Worm (Caenorhabditis elegans) whole organism, young adult: ENCODE measurements around the gene rpl-11.1.
A peak's percentile ranks its signal among the peaks of the same experiment; 100 is the strongest.

Experiments
- B0035.1 ChIP-seq: sonication (generic microtip); optimal IDR thresholded peaks from 2 replicates; lab custom pipeline; 2016; ENCODE audit warnings: missing genetic modification characterization, mild to moderate bottlenecking, missing compliant biosample characterization, missing genotype, missing genetic modification reagents
- B0336.3 ChIP-seq: fragments of 200-800 bp; sonication (Bioruptor generic); IDR thresholded peaks from 2 replicates; pipeline ENCODE4 v1.3.6; 2022; ENCODE audit warnings: missing genetic modification characterization, missing compliant biosample characterization
- C17E4.6 ChIP-seq: fragments of 200-800 bp; sonication (Bioruptor generic); IDR thresholded peaks from 2 replicates; pipeline ENCODE4 v1.3.6; 2022; ENCODE audit warnings: missing genetic modification reagents, missing genetic modification characterization, missing compliant biosample characterization
- D2030.7 ChIP-seq: fragments of 200-800 bp; sonication (Bioruptor generic); IDR thresholded peaks from 2 replicates; pipeline ENCODE4 v1.3.6; 2022; ENCODE audit warnings: missing genetic modification reagents, missing genetic modification characterization, missing compliant biosample characterization
- F22D6.2 ChIP-seq: sonication (generic microtip); optimal IDR thresholded peaks from 2 replicates; lab custom pipeline; 2016; ENCODE audit warnings: mild to moderate bottlenecking, missing genetic modification characterization, missing compliant biosample characterization
- F33H1.4 ChIP-seq: fragments of 200-800 bp; sonication (Bioruptor generic); IDR thresholded peaks from 2 replicates; pipeline ENCODE4 v1.3.6; 2022; ENCODE audit warnings: missing genetic modification reagents, missing genetic modification characterization, missing compliant biosample characterization
- F49E8.2 ChIP-seq: sonication (generic microtip); optimal IDR thresholded peaks from 3 replicates; lab custom pipeline; 2017; ENCODE audit warnings: missing genetic modification characterization, mild to moderate bottlenecking, missing compliant biosample characterization, antibody characterized with exemption, moderate library complexity; ENCODE audit not compliant: insufficient read depth
- T26A5.8 ChIP-seq: sonication (generic microtip); optimal IDR thresholded peaks from 2 replicates; lab custom pipeline; 2016; ENCODE audit warnings: missing genetic modification characterization, missing compliant biosample characterization
- Y53F4B.3 ChIP-seq: fragments of 200-800 bp; sonication (Bioruptor generic); IDR thresholded peaks from 2 replicates; pipeline ENCODE4 v1.3.6; 2022; ENCODE audit warnings: missing genetic modification reagents, missing genetic modification characterization, missing compliant biosample characterization
- ZK185.1 ChIP-seq: sonication (generic microtip); optimal IDR thresholded peaks from 2 replicates; lab custom pipeline; 2016; ENCODE audit warnings: mild to moderate bottlenecking, missing genetic modification characterization, missing compliant biosample characterization; ENCODE audit not compliant: poor library complexity, severe bottlenecking
- ama-1 ChIP-seq, 3 experiments: fragments of 150-350 bp in 1 of 3; sonication (generic microtip) in 2 of 3; optimal IDR thresholded peaks; 2 replicates each; lab custom pipeline; 2014 to 2018; ENCODE audit warnings: missing biosample characterization in 2 of 3, missing genetic modification characterization in 2 of 3, missing genetic modification reagents in 2 of 3
- aptf-2 ChIP-seq: fragments of 200-800 bp; sonication (Bioruptor generic); conservative IDR thresholded peaks from 2 replicates; pipeline ENCODE4 v1.3.6; 2022; ENCODE audit warnings: missing genetic modification reagents, missing genetic modification characterization, missing compliant biosample characterization
- aptf-3 ChIP-seq: fragments of 200-800 bp; sonication (Bioruptor generic); IDR thresholded peaks from 2 replicates; pipeline ENCODE4 v1.3.6; 2022; ENCODE audit warnings: missing genetic modification characterization, missing compliant biosample characterization
- attf-6 ChIP-seq: fragments of 200-800 bp; sonication (Bioruptor generic); IDR thresholded peaks from 2 replicates; pipeline ENCODE4 v1.3.6; 2022; ENCODE audit warnings: missing genetic modification reagents, missing genetic modification characterization, missing compliant biosample characterization
- bed-2 ChIP-seq: fragments of 200-800 bp; sonication (Bioruptor generic); IDR thresholded peaks from 2 replicates; pipeline ENCODE4 v1.3.6; 2022; ENCODE audit warnings: missing genetic modification reagents, missing genetic modification characterization, missing compliant biosample characterization
- ceh-100 ChIP-seq: fragments of 200-800 bp; sonication (Bioruptor generic); IDR thresholded peaks from 2 replicates; pipeline ENCODE4 v1.3.6; 2022; ENCODE audit warnings: missing genetic modification reagents, missing genetic modification characterization, missing compliant biosample characterization
- ceh-58 ChIP-seq: fragments of 200-800 bp; sonication (Bioruptor generic); IDR thresholded peaks from 2 replicates; pipeline ENCODE4 v1.3.6; 2022; ENCODE audit warnings: missing genetic modification characterization, missing compliant biosample characterization
- chd-7 ChIP-seq: sonication (generic microtip); optimal IDR thresholded peaks from 2 replicates; lab custom pipeline; 2016; ENCODE audit warnings: mild to moderate bottlenecking, missing genetic modification characterization, moderate library complexity, missing compliant biosample characterization
- die-1 ChIP-seq: sonication (generic microtip); optimal IDR thresholded peaks from 2 replicates; lab custom pipeline; 2016; ENCODE audit warnings: missing genotype, mild to moderate bottlenecking, missing genetic modification characterization, missing compliant biosample characterization
- dpl-1 ChIP-seq: fragments of 150-350 bp; optimal IDR thresholded peaks from 2 replicates; lab custom pipeline; 2014; ENCODE audit warnings: missing biosample characterization, missing genetic modification reagents, missing genetic modification characterization
- efl-1 ChIP-seq: fragments of 150-350 bp; optimal IDR thresholded peaks from 2 replicates; lab custom pipeline; 2014; ENCODE audit warnings: missing biosample characterization, missing genetic modification reagents, missing genetic modification characterization
- egrh-3 ChIP-seq: fragments of 200-800 bp; sonication (Bioruptor generic); IDR thresholded peaks from 2 replicates; pipeline ENCODE4 v1.3.6; 2022; ENCODE audit warnings: missing genetic modification reagents, missing genetic modification characterization, missing compliant biosample characterization
- ets-4 ChIP-seq: fragments of 200-800 bp; sonication (Bioruptor generic); optimal IDR thresholded peaks from 2 replicates; lab custom pipeline; 2018; ENCODE audit warnings: mild to moderate bottlenecking, missing genetic modification characterization, missing compliant biosample characterization
- hlh-26 ChIP-seq: fragments of 200-800 bp; sonication (Bioruptor generic); conservative IDR thresholded peaks from 2 replicates; pipeline ENCODE4 v1.3.6; 2022; ENCODE audit warnings: missing genetic modification reagents, missing genetic modification characterization, missing compliant biosample characterization
- hsf-1 ChIP-seq: fragments of 200-800 bp; sonication (Bioruptor generic); IDR thresholded peaks from 2 replicates; pipeline ENCODE4 v1.3.6; 2022; ENCODE audit warnings: missing genetic modification reagents, missing genetic modification characterization, missing compliant biosample characterization
- let-607 ChIP-seq, 2 experiments: fragments of 200-800 bp in 1 of 2; sonication (Bioruptor generic) in 1 of 2; sonication (generic microtip) in 1 of 2; optimal IDR thresholded peaks; 2 replicates each; lab custom pipeline; 2016 to 2018; ENCODE audit warnings: mild to moderate bottlenecking in 2 of 2, missing compliant biosample characterization in 2 of 2, missing genetic modification characterization in 2 of 2, moderate library complexity in 2 of 2, missing genotype in 1 of 2
- lsy-27 ChIP-seq: sonication (generic microtip); optimal IDR thresholded peaks from 2 replicates; lab custom pipeline; 2017; ENCODE audit warnings: missing genetic modification characterization, mild to moderate bottlenecking, missing compliant biosample characterization, antibody characterized with exemption, missing genotype, borderline replicate concordance; ENCODE audit not compliant: insufficient read depth
- madf-6 ChIP-seq: fragments of 200-800 bp; sonication (Bioruptor generic); IDR thresholded peaks from 2 replicates; pipeline ENCODE4 v1.3.6; 2022; ENCODE audit warnings: missing genetic modification reagents, missing genetic modification characterization, missing compliant biosample characterization
- mxl-1 ChIP-seq: sonication (generic microtip); optimal IDR thresholded peaks from 2 replicates; lab custom pipeline; 2016; ENCODE audit warnings: missing genetic modification characterization, missing compliant biosample characterization
- nfya-2 ChIP-seq: fragments of 200-800 bp; sonication (Bioruptor generic); IDR thresholded peaks from 2 replicates; pipeline ENCODE4 v1.3.6; 2022; ENCODE audit warnings: missing genetic modification reagents, missing genetic modification characterization, missing compliant biosample characterization
- nhr-179 ChIP-seq: sonication (generic microtip); optimal IDR thresholded peaks from 2 replicates; lab custom pipeline; 2016; ENCODE audit warnings: mild to moderate bottlenecking, missing genetic modification characterization, missing compliant biosample characterization
- nhr-80 ChIP-seq: sonication (generic microtip); optimal IDR thresholded peaks from 2 replicates; lab custom pipeline; 2016; ENCODE audit warnings: missing genetic modification characterization, missing compliant biosample characterization
- pbrm-1 ChIP-seq: fragments of 200-800 bp; sonication (Bioruptor generic); IDR thresholded peaks from 2 replicates; pipeline ENCODE4 v1.3.6; 2022; ENCODE audit warnings: missing genetic modification reagents, missing genetic modification characterization, missing compliant biosample characterization
- sdz-38 ChIP-seq: sonication (generic microtip); optimal IDR thresholded peaks from 2 replicates; lab custom pipeline; 2016; ENCODE audit warnings: missing genotype, missing genetic modification characterization, missing compliant biosample characterization
- sea-2 ChIP-seq: fragments of 200-800 bp; sonication (Bioruptor generic); IDR thresholded peaks from 2 replicates; pipeline ENCODE4 v1.3.6; 2022; ENCODE audit warnings: missing genetic modification characterization, missing compliant biosample characterization
- snpc-1.1 ChIP-seq: sonication (generic microtip); optimal IDR thresholded peaks from 2 replicates; lab custom pipeline; 2017; ENCODE audit warnings: missing genetic modification characterization, mild to moderate bottlenecking, missing compliant biosample characterization, antibody characterized with exemption, moderate library complexity, missing genotype, missing genetic modification reagents; ENCODE audit not compliant: insufficient read depth
- sptf-2 ChIP-seq: fragments of 200-800 bp; sonication (Bioruptor generic); optimal IDR thresholded peaks from 2 replicates; lab custom pipeline; 2018; ENCODE audit warnings: mild to moderate bottlenecking, missing genetic modification characterization, missing compliant biosample characterization
- tbx-9 ChIP-seq: sonication (generic microtip); optimal IDR thresholded peaks from 2 replicates; lab custom pipeline; 2016; ENCODE audit warnings: borderline replicate concordance, missing genetic modification characterization, inconsistent platforms, missing compliant biosample characterization
- tlf-1 ChIP-seq: fragments of 200-800 bp; sonication (Bioruptor generic); optimal IDR thresholded peaks from 2 replicates; lab custom pipeline; 2018; ENCODE audit warnings: mild to moderate bottlenecking, missing genetic modification characterization, missing compliant biosample characterization
- ztf-26 ChIP-seq: sonication (generic microtip); optimal IDR thresholded peaks from 2 replicates; lab custom pipeline; 2017; ENCODE audit warnings: missing genetic modification characterization, missing compliant biosample characterization
- ztf-28 ChIP-seq: fragments of 200-800 bp; sonication (Bioruptor generic); IDR thresholded peaks from 2 replicates; pipeline ENCODE4 v1.3.6; 2022; ENCODE audit warnings: missing genetic modification reagents, missing genetic modification characterization, missing compliant biosample characterization
- ztf-6 ChIP-seq: fragments of 200-800 bp; sonication (Bioruptor generic); IDR thresholded peaks from 2 replicates; pipeline ENCODE4 v1.3.6; 2022; ENCODE audit warnings: missing genetic modification reagents, missing genetic modification characterization, missing compliant biosample characterization

The rpl-11.1 gene

ce11 chrV:3578813-3579212, 7.1 kb downstream of the rpl-11.1 start, which contains the start of gene pygl-1 (continued):
- TF ChIP-seq nhr-179 (tag; lab: Kevin White, UChicago) (no peak), Y53F4B.3 (GFP tag; lab: Robert Waterston, UW) (no peak), C17E4.6 (GFP tag; lab: Robert Waterston, UW) (peak; percentile 85), efl-1 (GFP tag; lab: Kevin White, UChicago) (peak; percentile 99), sdz-38 (tag; lab: Kevin White, UChicago) (no peak), ceh-100 (GFP tag; lab: Robert Waterston, UW) (no peak), ceh-58 (GFP tag; lab: Robert Waterston, UW) (no peak), F22D6.2 (tag; lab: Kevin White, UChicago) (no peak), die-1 (tag; lab: Kevin White, UChicago) (no peak), madf-6 (GFP tag; lab: Robert Waterston, UW) (peak; percentile 99), pbrm-1 (GFP tag; lab: Robert Waterston, UW) (peak; percentile 74; the same call in 1 of the 2 replicates), ztf-28 (GFP tag; lab: Robert Waterston, UW) (peak; percentile 69; the same call in 1 of the 2 replicates), egrh-3 (GFP tag; lab: Robert Waterston, UW) (peak; percentile 12; the same call in 1 of the 2 replicates), sptf-2 (GFP tag; lab: Kevin White, UChicago) (no peak), ets-4 (GFP tag; lab: Kevin White, UChicago) (no peak), bed-2 (GFP tag; lab: Robert Waterston, UW) (0 out of 2 replicates have a peak, but pooled peaks have one; percentile 33), ZK185.1 (tag; lab: Kevin White, UChicago) (no peak), F33H1.4 (GFP tag; lab: Robert Waterston, UW) (peak; percentile 86), nhr-80 (tag; lab: Kevin White, UChicago) (no peak), D2030.7 (GFP tag; lab: Robert Waterston, UW) (peak; percentile 99), sea-2 (no peak), chd-7 (tag; lab: Kevin White, UChicago) (no peak), snpc-1.1 (tag; lab: Kevin White, UChicago) (peak; percentile 63), tlf-1 (GFP tag; lab: Kevin White, UChicago) (peak; percentile 94), nfya-2 (GFP tag; lab: Robert Waterston, UW) (no peak), hlh-26 (GFP tag; lab: Robert Waterston, UW) (no peak), let-607 (tag; optimal IDR thresholded peaks at IDR 0.05; lab: Kevin White, UChicago) (no peak), mxl-1 (no peak), aptf-2 (GFP tag; lab: Robert Waterston, UW) (peak; percentile 36; the same call in 1 of the 2 replicates), ztf-26 (tag; lab: Kevin White, UChicago) (no peak), ama-1 (optimal IDR thresholded peaks at IDR 0.05; lab: Kevin White, UChicago) (no peak), ama-1 (GFP tag; optimal IDR thresholded peaks at IDR 0.05; lab: Kevin White, UChicago) (no peak), B0035.1 (tag; lab: Kevin White, UChicago) (no peak), lsy-27 (tag; lab: Kevin White, UChicago) (no peak)

- TF ChIP-seq tbx-9 (tag; lab: Kevin White, UChicago) (no peak), ceh-58 (GFP tag; lab: Robert Waterston, UW) (no peak), dpl-1 (GFP tag; lab: Kevin White, UChicago) (no peak), B0336.3 (no peak), aptf-3 (GFP tag; lab: Robert Waterston, UW) (no peak), T26A5.8 (no peak), ztf-6 (GFP tag; lab: Robert Waterston, UW) (no peak), attf-6 (no peak), Y53F4B.3 (GFP tag; lab: Robert Waterston, UW) (no peak), hsf-1 (GFP tag; lab: Robert Waterston, UW) (no peak), ceh-100 (GFP tag; lab: Robert Waterston, UW) (no peak), pbrm-1 (GFP tag; lab: Robert Waterston, UW) (no peak), F49E8.2 (tag; lab: Kevin White, UChicago) (no peak), ZK185.1 (tag; lab: Kevin White, UChicago) (no peak)
Measured at ce11 chrV:3575759-3576158, 10.1 kb downstream of the rpl-11.1 start, which contains the start of gene grl-27. Gene grl-27, minus strand, starts transcription at chrV:3575859.
